Fruit fly (Drosophila melanogaster) whole organism, embryonic: ENCODE measurements around the gene MESR6.
A peak's percentile ranks its signal among the peaks of the same experiment; 100 is the strongest.

Experiments
- Adf1 ChIP-seq: fragments of 200-800 bp; sonication (Bioruptor generic); IDR thresholded peaks from 2 replicates; pipeline ENCODE4 v1.3.6; 2022; ENCODE audit warnings: missing biosample characterization, missing genetic modification characterization
- BtbVII ChIP-seq: fragments of 200-800 bp; sonication (Bioruptor generic); optimal IDR thresholded peaks from 3 replicates; lab custom pipeline; 2017; ENCODE audit warnings: missing biosample characterization, mild to moderate bottlenecking, missing genetic modification characterization
- CG10565 ChIP-seq: fragments of 200-800 bp; sonication (Bioruptor generic); optimal IDR thresholded peaks from 3 replicates; lab custom pipeline; 2016; ENCODE audit warnings: missing biosample characterization, mild to moderate bottlenecking, missing genetic modification characterization
- CG10654 ChIP-seq: fragments of 200-800 bp; sonication (Bioruptor generic); optimal IDR thresholded peaks from 2 replicates; lab custom pipeline; 2016; ENCODE audit warnings: missing biosample characterization, missing genetic modification characterization
- CG11093 ChIP-seq: fragments of 200-800 bp; sonication (Bioruptor generic); IDR thresholded peaks from 3 replicates; pipeline ENCODE4 v1.3.6; 2022; ENCODE audit warnings: missing biosample characterization, missing genetic modification characterization
- CG12155 ChIP-seq: fragments of 200-800 bp; sonication (Bioruptor generic); optimal IDR thresholded peaks from 3 replicates; lab custom pipeline; 2016; ENCODE audit warnings: missing biosample characterization, missing genetic modification characterization
- CG12391 ChIP-seq: fragments of 200-800 bp; sonication (Bioruptor generic); optimal IDR thresholded peaks from 3 replicates; lab custom pipeline; 2018; ENCODE audit warnings: missing biosample characterization, mild to moderate bottlenecking, missing genetic modification characterization, moderate library complexity
- CG13894 ChIP-seq: fragments of 200-800 bp; sonication (Bioruptor generic); optimal IDR thresholded peaks from 3 replicates; lab custom pipeline; 2018; ENCODE audit warnings: missing biosample characterization, mild to moderate bottlenecking, missing genetic modification characterization, moderate library complexity
- CG14014 ChIP-seq: fragments of 200-800 bp; sonication (Bioruptor generic); IDR thresholded peaks from 2 replicates; pipeline ENCODE4 v1.3.6; 2022; ENCODE audit warnings: missing biosample characterization, missing genetic modification characterization
- CG14710 ChIP-seq: fragments of 200-800 bp; sonication (Bioruptor generic); optimal IDR thresholded peaks from 3 replicates; lab custom pipeline; 2019; ENCODE audit warnings: missing biosample characterization, mild to moderate bottlenecking, missing genetic modification characterization, moderate library complexity
- CG15073 ChIP-seq: fragments of 200-800 bp; sonication (Bioruptor generic); optimal IDR thresholded peaks from 2 replicates; lab custom pipeline; 2016; ENCODE audit warnings: missing biosample characterization, missing genetic modification characterization
- CG16779 ChIP-seq: fragments of 200-800 bp; sonication (Bioruptor generic); IDR thresholded peaks from 2 replicates; pipeline ENCODE4 v1.3.6; 2022; ENCODE audit warnings: missing biosample characterization, missing genetic modification characterization
- CG17385 ChIP-seq: fragments of 200-800 bp; sonication (Bioruptor generic); optimal IDR thresholded peaks from 3 replicates; lab custom pipeline; 2018; ENCODE audit warnings: missing biosample characterization, mild to moderate bottlenecking, missing genetic modification characterization
- CG17802 ChIP-seq: fragments of 200-800 bp; sonication (Bioruptor generic); optimal IDR thresholded peaks from 2 replicates; lab custom pipeline; 2018; ENCODE audit warnings: missing biosample characterization, mild to moderate bottlenecking, missing genetic modification characterization, moderate library complexity
- CG1832 ChIP-seq: fragments of 200-800 bp; sonication (Bioruptor generic); optimal IDR thresholded peaks from 2 replicates; lab custom pipeline; 2017; ENCODE audit warnings: missing biosample characterization, mild to moderate bottlenecking, missing genetic modification characterization, inconsistent platforms
- CG32532 ChIP-seq: fragments of 200-800 bp; sonication (Bioruptor generic); IDR thresholded peaks from 2 replicates; pipeline ENCODE4 v1.3.6; 2022; ENCODE audit warnings: missing biosample characterization, missing genetic modification characterization
- CG3838 ChIP-seq: fragments of 200-800 bp; sonication (Bioruptor generic); optimal IDR thresholded peaks from 3 replicates; lab custom pipeline; 2016; ENCODE audit warnings: missing biosample characterization, missing genetic modification characterization
- CG3995 ChIP-seq: fragments of 200-800 bp; sonication (Bioruptor generic); optimal IDR thresholded peaks from 3 replicates; lab custom pipeline; 2016; ENCODE audit warnings: missing biosample characterization, missing genetic modification characterization
- CG4328 ChIP-seq: fragments of 200-800 bp; sonication (Bioruptor generic); optimal IDR thresholded peaks from 3 replicates; lab custom pipeline; 2017; ENCODE audit warnings: missing biosample characterization, missing genetic modification reagents, missing genetic modification characterization
- CG5180 ChIP-seq: fragments of 200-800 bp; sonication (Bioruptor generic); optimal IDR thresholded peaks from 3 replicates; lab custom pipeline; 2017; ENCODE audit warnings: missing biosample characterization, missing genetic modification characterization, mild to moderate bottlenecking, moderate library complexity, missing genetic modification reagents
- CG6689 ChIP-seq: fragments of 200-800 bp; sonication (Bioruptor generic); IDR thresholded peaks from 2 replicates; pipeline ENCODE4 v1.3.6; 2022; ENCODE audit warnings: missing biosample characterization, missing genetic modification characterization
- CG7556 ChIP-seq: fragments of 200-800 bp; sonication (Bioruptor generic); optimal IDR thresholded peaks from 2 replicates; lab custom pipeline; 2017; ENCODE audit warnings: missing biosample characterization, mild to moderate bottlenecking, missing genetic modification characterization
- CG8388 ChIP-seq: fragments of 200-800 bp; sonication (Bioruptor generic); optimal IDR thresholded peaks from 2 replicates; lab custom pipeline; 2019; ENCODE audit warnings: missing biosample characterization, mild to moderate bottlenecking, missing genetic modification characterization, moderate library complexity
- CG8944 ChIP-seq: fragments of 200-800 bp; sonication (Bioruptor generic); optimal IDR thresholded peaks from 3 replicates; lab custom pipeline; 2016; ENCODE audit warnings: missing biosample characterization, missing genetic modification characterization
- Chrac-16 ChIP-seq: fragments of 200-800 bp; sonication (Bioruptor generic); optimal IDR thresholded peaks from 3 replicates; lab custom pipeline; 2016; ENCODE audit warnings: missing biosample characterization, missing genetic modification characterization
- CoRest ChIP-seq: fragments of 200-800 bp; sonication (Bioruptor generic); optimal IDR thresholded peaks from 3 replicates; lab custom pipeline; 2018; ENCODE audit warnings: missing biosample characterization, mild to moderate bottlenecking, missing genetic modification characterization, moderate library complexity
- CrebB ChIP-seq: fragments of 200-800 bp; sonication (Bioruptor generic); optimal IDR thresholded peaks from 3 replicates; lab custom pipeline; 2018; ENCODE audit warnings: missing biosample characterization, mild to moderate bottlenecking, missing genetic modification characterization
- Dfd ChIP-seq, 2 experiments: fragments of >200 bp; optimal IDR thresholded peaks; 2 replicates each; lab custom pipeline; 2017; ENCODE audit warnings: missing biosample characterization in 2 of 2, missing genetic modification characterization in 2 of 2
- H15 ChIP-seq: fragments of 200-800 bp; sonication (Bioruptor generic); IDR thresholded peaks from 3 replicates; pipeline ENCODE4 v1.3.6; 2022; ENCODE audit warnings: missing biosample characterization, missing genetic modification characterization
- HLH3B ChIP-seq: fragments of 200-800 bp; sonication (Bioruptor generic); IDR thresholded peaks from 2 replicates; pipeline ENCODE4 v1.3.6; 2022; ENCODE audit warnings: missing biosample characterization, missing genetic modification characterization
- Hr3 ChIP-seq: fragments of 200-800 bp; sonication (Bioruptor generic); optimal IDR thresholded peaks from 3 replicates; lab custom pipeline; 2016; ENCODE audit warnings: missing biosample characterization, missing genetic modification characterization
- Kr ChIP-seq: fragments of 200-800 bp; sonication (Bioruptor generic); optimal IDR thresholded peaks from 2 replicates; lab custom pipeline; 2017; ENCODE audit warnings: missing biosample characterization, mild to moderate bottlenecking, missing genetic modification characterization
- Ravus ChIP-seq: fragments of 200-800 bp; sonication (Bioruptor generic); IDR thresholded peaks from 2 replicates; pipeline ENCODE4 v1.3.6; 2022; ENCODE audit warnings: missing biosample characterization, missing genetic modification characterization
- Sin3A ChIP-seq: fragments of >200 bp; optimal IDR thresholded peaks from 2 replicates; lab custom pipeline; 2018
- Usf ChIP-seq: fragments of 200-800 bp; sonication (Bioruptor generic); optimal IDR thresholded peaks from 2 replicates; lab custom pipeline; 2017; ENCODE audit warnings: missing genotype, missing biosample characterization, missing genetic modification characterization
- YL-1 ChIP-seq: fragments of 200-800 bp; sonication (Bioruptor generic); optimal IDR thresholded peaks from 3 replicates; lab custom pipeline; 2017; ENCODE audit warnings: missing biosample characterization, mild to moderate bottlenecking, missing genetic modification characterization
- al ChIP-seq: fragments of 200-800 bp; sonication (Bioruptor generic); IDR thresholded peaks from 2 replicates; pipeline ENCODE4 v1.3.6; 2022; ENCODE audit warnings: missing biosample characterization, missing genetic modification characterization
- danr ChIP-seq: fragments of 200-800 bp; sonication (Bioruptor generic); IDR thresholded peaks from 2 replicates; pipeline ENCODE4 v1.3.6; 2022; ENCODE audit warnings: missing biosample characterization, missing genetic modification characterization
- en ChIP-seq: fragments of 200-800 bp; sonication (Bioruptor generic); optimal IDR thresholded peaks from 2 replicates; lab custom pipeline; 2016; ENCODE audit warnings: missing biosample characterization, missing genetic modification characterization
- esg ChIP-seq: fragments of 200-800 bp; sonication (Bioruptor generic); conservative IDR thresholded peaks from 2 replicates; pipeline ENCODE4 v1.3.6; 2022; ENCODE audit warnings: missing biosample characterization, missing genetic modification characterization
- eve ChIP-seq, 2 experiments: fragments of >200 bp; optimal IDR thresholded peaks; 2 replicates each; lab custom pipeline; 2017; ENCODE audit warnings: missing biosample characterization in 2 of 2, missing genetic modification characterization in 2 of 2
- fd64A ChIP-seq: fragments of 200-800 bp; sonication (Bioruptor generic); optimal IDR thresholded peaks from 3 replicates; lab custom pipeline; 2018; ENCODE audit warnings: missing biosample characterization, mild to moderate bottlenecking, missing genetic modification characterization
- grn ChIP-seq: fragments of 200-800 bp; sonication (Bioruptor generic); optimal IDR thresholded peaks from 3 replicates; lab custom pipeline; 2017; ENCODE audit warnings: missing biosample characterization, missing genetic modification characterization
- jigr1 ChIP-seq: fragments of 200-800 bp; sonication (Bioruptor generic); IDR thresholded peaks from 3 replicates; pipeline ENCODE4 v1.3.6; 2022; ENCODE audit warnings: missing biosample characterization, missing genetic modification characterization
- knrl ChIP-seq: fragments of 200-800 bp; sonication (Bioruptor generic); IDR thresholded peaks from 3 replicates; pipeline ENCODE4 v1.3.6; 2022; ENCODE audit warnings: missing biosample characterization, missing genetic modification characterization; ENCODE audit not compliant: partially characterized antibody
- lmd ChIP-seq: fragments of 200-800 bp; sonication (Bioruptor generic); IDR thresholded peaks from 2 replicates; pipeline ENCODE4 v1.3.6; 2022; ENCODE audit warnings: missing biosample characterization, missing genetic modification characterization
- nerfin-2 ChIP-seq: fragments of 200-800 bp; sonication (Bioruptor generic); IDR thresholded peaks from 2 replicates; pipeline ENCODE4 v1.3.6; 2022; ENCODE audit warnings: missing biosample characterization, missing genetic modification characterization; ENCODE audit not compliant: partially characterized antibody
- sens-2 ChIP-seq: fragments of 200-800 bp; sonication (Bioruptor generic); IDR thresholded peaks from 2 replicates; pipeline ENCODE4 v1.3.6; 2022; ENCODE audit warnings: missing biosample characterization, missing genetic modification characterization
- sug ChIP-seq: fragments of 200-800 bp; optimal IDR thresholded peaks from 2 replicates; lab custom pipeline; 2019; ENCODE audit warnings: missing biosample characterization, mild to moderate bottlenecking, missing genetic modification characterization, moderate library complexity
- tup ChIP-seq: fragments of 200-800 bp; sonication (Bioruptor generic); optimal IDR thresholded peaks from 2 replicates; lab custom pipeline; 2016; ENCODE audit warnings: missing biosample characterization, mild to moderate bottlenecking, missing genetic modification characterization, moderate library complexity
- yki ChIP-seq: fragments of >200 bp; optimal IDR thresholded peaks from 3 replicates; lab custom pipeline; 2018

MESR6 gene

DNA sequence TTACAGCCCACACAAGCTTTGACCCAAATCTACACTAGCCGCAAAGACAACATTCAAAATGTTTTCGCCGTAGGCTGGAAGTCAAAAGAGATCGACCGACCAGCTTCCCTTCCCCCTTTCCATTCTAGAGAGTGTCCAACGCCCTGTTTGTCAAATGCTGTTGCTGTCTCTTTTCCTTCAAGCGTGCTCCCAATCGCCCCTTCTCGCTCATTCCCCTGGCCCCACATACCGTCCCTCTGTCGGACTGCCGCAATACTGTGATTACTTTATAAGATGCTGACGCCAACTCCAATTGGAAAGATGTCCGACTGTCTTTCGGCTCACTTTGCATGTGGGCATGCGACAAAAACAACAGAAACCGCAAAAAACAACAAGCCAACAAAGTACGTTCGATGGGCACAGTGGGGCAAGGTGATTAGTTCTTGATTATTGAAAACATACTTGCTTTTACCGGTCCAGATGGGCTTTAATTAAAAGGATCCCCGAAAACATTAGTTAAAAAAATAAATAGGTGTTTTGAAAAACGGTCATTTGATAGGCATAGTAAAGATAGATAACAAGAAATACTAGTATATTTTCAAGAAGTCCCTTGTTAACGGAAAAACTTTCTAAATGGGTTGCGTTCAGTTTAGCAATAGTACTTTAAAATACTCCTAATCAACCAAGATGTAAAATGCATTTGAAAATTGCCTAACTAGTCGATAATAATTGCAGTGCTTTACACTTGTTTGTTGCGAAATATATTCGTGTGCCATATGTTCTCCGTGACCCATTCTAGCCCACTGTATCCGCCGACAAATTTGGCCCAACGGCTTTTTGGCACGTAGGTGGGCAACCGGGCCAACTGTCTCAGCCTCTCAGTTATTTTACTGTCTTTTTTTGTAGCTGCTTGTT is 12.4 kb upstream of the MESR6 start (continued):
- TF ChIP-seq CG8388, result no peak
- peak; percentile 17 for TF ChIP-seq CG12391 (tag; lab: Kevin White, UChicago)
- TF ChIP-seq CoRest, result peak; percentile 54
- TF ChIP-seq CG10654 (GFP tag; lab: Kevin White, UChicago), result no peak
- no peak for TF ChIP-seq CG4328 (GFP tag; lab: Kevin White, UChicago)
- TF ChIP-seq nerfin-2 (GFP tag; lab: Robert Waterston, UW), result no peak
- no peak for TF ChIP-seq tup (GFP tag; lab: Kevin White, UChicago)
- TF ChIP-seq en, result no peak
- no peak for TF ChIP-seq Kr (GFP tag; lab: Kevin White, UChicago)
- no peak for TF ChIP-seq CG15073 (GFP tag; lab: Kevin White, UChicago)
- TF ChIP-seq eve (GFP tag; optimal IDR thresholded peaks at IDR 0.05; lab: Kevin White, UChicago), result peak in 1 of 2 experiments; percentile 78
- TF ChIP-seq CG12155 (GFP tag; lab: Kevin White, UChicago), result no peak
- TF ChIP-seq lmd (GFP tag; lab: Robert Waterston, UW), result no peak; the same call in 1 of the 2 replicates
- TF ChIP-seq CG7556 (GFP tag; lab: Kevin White, UChicago), result peak; percentile 78
- TF ChIP-seq sug (tag; lab: Kevin White, UChicago), result no peak
- no peak for TF ChIP-seq CG14710 (tag; lab: Kevin White, UChicago)
- TF ChIP-seq CG3838, result no peak
- TF ChIP-seq CrebB (tag; lab: Kevin White, UChicago), result no peak
- TF ChIP-seq jigr1, result no peak
- no peak for TF ChIP-seq CG3995 (GFP tag; lab: Kevin White, UChicago)
- no peak for TF ChIP-seq CG17802
- TF ChIP-seq grn (GFP tag; lab: Kevin White, UChicago), result no peak
- peak; percentile 14 for TF ChIP-seq CG17385 (GFP tag; lab: Kevin White, UChicago)
- no peak for TF ChIP-seq BtbVII (GFP tag; lab: Kevin White, UChicago)
- TF ChIP-seq sens-2 (GFP tag; lab: Robert Waterston, UW), result no peak
- TF ChIP-seq Ravus, result no peak
- TF ChIP-seq Usf (GFP tag; lab: Kevin White, UChicago), result no peak
- TF ChIP-seq CG14014, result no peak
- TF ChIP-seq CG6689 (GFP tag; lab: Robert Waterston, UW), result no peak
- TF ChIP-seq Hr3 (GFP tag; lab: Kevin White, UChicago), result no peak
- TF ChIP-seq al (GFP tag; lab: Robert Waterston, UW), result no peak
- TF ChIP-seq CG5180 (GFP tag; lab: Kevin White, UChicago), result no peak
- TF ChIP-seq Dfd (GFP tag; optimal IDR thresholded peaks at IDR 0.05; lab: Kevin White, UChicago), result no peak
- no peak for TF ChIP-seq CG16779 (GFP tag; lab: Robert Waterston, UW)
- TF ChIP-seq CG11093 (GFP tag; lab: Robert Waterston, UW), result no peak
- TF ChIP-seq YL-1 (GFP tag; lab: Kevin White, UChicago), result no peak
- peak; percentile 4 for TF ChIP-seq CG8944 (GFP tag; lab: Kevin White, UChicago)
- no peak for TF ChIP-seq CG10565 (GFP tag; lab: Kevin White, UChicago)
- no peak for TF ChIP-seq Chrac-16 (GFP tag; lab: Kevin White, UChicago)
- no peak for TF ChIP-seq Sin3A (lab: Kevin White, UChicago)
- TF ChIP-seq Adf1 (GFP tag; lab: Robert Waterston, UW), result no peak
- TF ChIP-seq danr (GFP tag; lab: Robert Waterston, UW), result no peak
- TF ChIP-seq esg (GFP tag; lab: Robert Waterston, UW), result 0 out of 2 replicates have a peak, but pooled peaks have one; percentile 9
- TF ChIP-seq knrl, result no peak
- no peak for TF ChIP-seq yki (lab: Kevin White, UChicago)
- TF ChIP-seq CG1832 (GFP tag; lab: Kevin White, UChicago), result peak; percentile 77
- peak; percentile 41 for TF ChIP-seq CG13894 (tag; lab: Kevin White, UChicago)
- TF ChIP-seq CG32532 (GFP tag; lab: Robert Waterston, UW), result no peak
- no peak for TF ChIP-seq H15
- no peak for TF ChIP-seq HLH3B (GFP tag; lab: Robert Waterston, UW)
- no peak for TF ChIP-seq fd64A (GFP tag; lab: Kevin White, UChicago)
